Worm (Caenorhabditis elegans): ENCODE results near the gene K09C4.4.

ce11 chrX:3271673-3272072 lies 17.6 kb upstream of the K09C4.4 start, which contains the start of gene K09C4.9:
- TF ChIP-seq dmd-4 (tag; optimal IDR thresholded peaks at IDR 0.05) (no peak), C34F6.9 (tag; optimal IDR thresholded peaks at IDR 0.05) (no peak), ztf-1 (GFP tag; conservative IDR thresholded peaks at IDR 0.05) (no peak), R02D3.7 (tag; optimal IDR thresholded peaks at IDR 0.05) (no peak), nhr-12 (tag; optimal IDR thresholded peaks at IDR 0.05) (no peak), lin-39 (tag; optimal IDR thresholded peaks at IDR 0.05) (no peak), nhr-237 (tag; optimal IDR thresholded peaks at IDR 0.05) (no peak), snpc-4 (tag; optimal IDR thresholded peaks at IDR 0.05) (no peak), blmp-1 (tag; optimal IDR thresholded peaks at IDR 0.05; ENCODE audit: insufficient read depth) (no peak), nhr-11 (tag; optimal IDR thresholded peaks at IDR 0.05) (no peak), egl-27 (tag; optimal IDR thresholded peaks at IDR 0.05) (no peak), elt-1 (tag; optimal IDR thresholded peaks at IDR 0.05) (no peak), nhr-77 (tag; optimal IDR thresholded peaks at IDR 0.05) (no peak)
